In genomic region chr2L:7436492-7437324, dm6 we compare ENCODE assay signal across 4 fruit fly cellular contexts.
A peak's percentile ranks its signal among the peaks of the same experiment; 100 is the strongest.
TF ChIP-seq lines count a peak whose summit lies in the region.

No protein-coding gene starts in this region.

TF ChIP-seq in whole organism, adult, 20 proteins besides CTCF, POLR2A, EP300 and RAD21 (continued from another document):
- TF ChIP-seq toe (GFP tag; optimal IDR thresholded peaks at IDR 0.05; lab: Kevin White, UChicago) (peak; percentile 81), cic (GFP tag; optimal IDR thresholded peaks at IDR 0.05; lab: Kevin White, UChicago) (peak; percentile 93)

TF ChIP-seq in whole organism, embryonic, 481 proteins besides CTCF, POLR2A, EP300 and RAD21 (continued from another document and continues in another):
- TF ChIP-seq cato (GFP tag; optimal IDR thresholded peaks at IDR 0.05; lab: Kevin White, UChicago; ENCODE audit: borderline replicate concordance) (peak; percentile 5), wdn (GFP tag; IDR thresholded peaks at IDR 0.05; lab: Robert Waterston, UW) (peak; percentile 64), CG10543 (GFP tag; optimal IDR thresholded peaks at IDR 0.05; lab: Kevin White, UChicago) (peak; percentile 92), CG4730 (GFP tag; IDR thresholded peaks at IDR 0.05; lab: Robert Waterston, UW) (peak; percentile 61), CG11398 (GFP tag; optimal IDR thresholded peaks at IDR 0.05; lab: Kevin White, UChicago) (peak; percentile 70), Gug (GFP tag; IDR thresholded peaks at IDR 0.05; lab: Robert Waterston, UW) (no peak), Xbp1 (GFP tag; optimal IDR thresholded peaks at IDR 0.05; lab: Kevin White, UChicago) (peak; percentile 14), CG9609 (GFP tag; optimal IDR thresholded peaks at IDR 0.05; lab: Kevin White, UChicago) (peak; percentile 49), org-1 (GFP tag; optimal IDR thresholded peaks at IDR 0.05; lab: Kevin White, UChicago) (peak; percentile 46), Sin3A (optimal IDR thresholded peaks at IDR 0.05; lab: Kevin White, UChicago) (no peak), CG30403 (GFP tag; optimal IDR thresholded peaks at IDR 0.05; lab: Kevin White, UChicago) (peak; percentile 38), Ssrp (tag; optimal IDR thresholded peaks at IDR 0.05; lab: Kevin White, UChicago) (no peak), phol (tag; optimal IDR thresholded peaks at IDR 0.05; lab: Kevin White, UChicago) (no peak), wek (GFP tag; optimal IDR thresholded peaks at IDR 0.05; lab: Kevin White, UChicago) (peak; percentile 85), CG14860 (GFP tag; IDR thresholded peaks at IDR 0.05; lab: Robert Waterston, UW; ENCODE audit: partially characterized antibody) (no peak), onecut (GFP tag; IDR thresholded peaks at IDR 0.05; lab: Robert Waterston, UW) (peak; percentile 55), vnd (GFP tag; IDR thresholded peaks at IDR 0.05; lab: Robert Waterston, UW; ENCODE audit: partially characterized antibody) (no peak), CG12391 (tag; optimal IDR thresholded peaks at IDR 0.05; lab: Kevin White, UChicago) (peak; percentile 41), Ets65A (GFP tag; lab: Kevin White, UChicago) (peak; percentile 84), dysf (GFP tag; IDR thresholded peaks at IDR 0.05; lab: Robert Waterston, UW) (peak; percentile 52; the same call in 2 of the 3 replicates), CG12299 (tag; optimal IDR thresholded peaks at IDR 0.05; lab: Kevin White, UChicago) (no peak), CG6791 (GFP tag; IDR thresholded peaks at IDR 0.05; lab: Robert Waterston, UW; ENCODE audit: partially characterized antibody) (no peak), chinmo (GFP tag; IDR thresholded peaks at IDR 0.05; lab: Robert Waterston, UW; ENCODE audit: partially characterized antibody) (no peak), CG7556 (GFP tag; optimal IDR thresholded peaks at IDR 0.05; lab: Kevin White, UChicago) (peak; percentile 56), Dfd (GFP tag; optimal IDR thresholded peaks at IDR 0.05; lab: Kevin White, UChicago) (no peak), Atf3 (GFP tag; optimal IDR thresholded peaks at IDR 0.05; lab: Kevin White, UChicago) (peak; percentile 27), CG15514 (GFP tag; optimal IDR thresholded peaks at IDR 0.05; lab: Kevin White, UChicago) (peak; percentile 91), CG34376 (GFP tag; optimal IDR thresholded peaks at IDR 0.05; lab: Kevin White, UChicago) (peak; percentile 93), zfh2 (GFP tag; optimal IDR thresholded peaks at IDR 0.05; lab: Kevin White, UChicago) (peak; percentile 70), zen (tag; optimal IDR thresholded peaks at IDR 0.05; lab: Kevin White, UChicago) (no peak), pros (GFP tag; optimal IDR thresholded peaks at IDR 0.05; lab: Kevin White, UChicago) (no peak), nom (GFP tag; optimal IDR thresholded peaks at IDR 0.05; lab: Kevin White, UChicago) (no peak), CG17385 (GFP tag; optimal IDR thresholded peaks at IDR 0.05; lab: Kevin White, UChicago) (peak; percentile 58), zf30C (GFP tag; optimal IDR thresholded peaks at IDR 0.05; lab: Kevin White, UChicago) (no peak), CG17328 (GFP tag; IDR thresholded peaks at IDR 0.05; lab: Robert Waterston, UW) (peak; percentile 58), ab (GFP tag; optimal IDR thresholded peaks at IDR 0.05; lab: Kevin White, UChicago) (no peak), CG12769 (tag; optimal IDR thresholded peaks at IDR 0.05; lab: Kevin White, UChicago) (peak; percentile 85), CG16863 (GFP tag; optimal IDR thresholded peaks at IDR 0.05; lab: Kevin White, UChicago) (peak; percentile 66), emc (GFP tag; optimal IDR thresholded peaks at IDR 0.05; lab: Kevin White, UChicago) (peak; percentile 19), gce (GFP tag; IDR thresholded peaks at IDR 0.05; lab: Robert Waterston, UW) (peak; percentile 71; the same call in 2 of the 3 replicates), CG10979 (tag; optimal IDR thresholded peaks at IDR 0.05; lab: Kevin White, UChicago) (no peak), CG2129 (GFP tag; IDR thresholded peaks at IDR 0.05; lab: Robert Waterston, UW; ENCODE audit: partially characterized antibody) (no peak), CG15601 (tag; optimal IDR thresholded peaks at IDR 0.05; lab: Kevin White, UChicago) (peak; percentile 73)

TF ChIP-seq in whole organism, prepupa, 60 proteins besides CTCF, POLR2A, EP300 and RAD21 (continued from another document):
- TF ChIP-seq cyc (GFP tag; optimal IDR thresholded peaks at IDR 0.05; lab: Kevin White, UChicago) (no peak), CG8319 (GFP tag; optimal IDR thresholded peaks at IDR 0.05; lab: Kevin White, UChicago) (no peak), CG34406 (GFP tag; optimal IDR thresholded peaks at IDR 0.05; lab: Kevin White, UChicago) (no peak), CG3919 (GFP tag; optimal IDR thresholded peaks at IDR 0.05; lab: Kevin White, UChicago) (peak; percentile 1), Blimp-1 (GFP tag; optimal IDR thresholded peaks at IDR 0.05; lab: Kevin White, UChicago) (no peak), CG11902 (GFP tag; optimal IDR thresholded peaks at IDR 0.05; lab: Kevin White, UChicago) (no peak), eg (GFP tag; IDR thresholded peaks at IDR 0.05; lab: Robert Waterston, UW) (no peak), CG10631 (GFP tag; optimal IDR thresholded peaks at IDR 0.05; lab: Kevin White, UChicago) (peak; percentile 60), fd59A (GFP tag; optimal IDR thresholded peaks at IDR 0.05; lab: Kevin White, UChicago) (no peak), achi (GFP tag; optimal IDR thresholded peaks at IDR 0.05; lab: Kevin White, UChicago) (peak; percentile 2), CG11762 (GFP tag; optimal IDR thresholded peaks at IDR 0.05; lab: Kevin White, UChicago; ENCODE audit: insufficient read depth) (no peak), CG31627 (GFP tag; optimal IDR thresholded peaks at IDR 0.05; lab: Kevin White, UChicago) (no peak), OdsH (GFP tag; optimal IDR thresholded peaks at IDR 0.05; lab: Kevin White, UChicago) (peak; percentile 19), CG8119 (GFP tag; IDR thresholded peaks at IDR 0.05; lab: Robert Waterston, UW) (no peak), dac (GFP tag; optimal IDR thresholded peaks at IDR 0.05; lab: Kevin White, UChicago) (no peak), Sox15 (GFP tag; optimal IDR thresholded peaks at IDR 0.05; lab: Kevin White, UChicago) (no peak), Eip93F (GFP tag; optimal IDR thresholded peaks at IDR 0.05; lab: Kevin White, UChicago) (no peak), pdm3 (GFP tag; optimal IDR thresholded peaks at IDR 0.05; lab: Kevin White, UChicago) (no peak), fkh (GFP tag; optimal IDR thresholded peaks at IDR 0.05; lab: Kevin White, UChicago) (peak; percentile 98), Smox (GFP tag; optimal IDR thresholded peaks at IDR 0.05; lab: Kevin White, UChicago) (no peak), CG15336 (GFP tag; IDR thresholded peaks at IDR 0.05; lab: Robert Waterston, UW) (no peak), CG8632 (GFP tag; optimal IDR thresholded peaks at IDR 0.05; lab: Kevin White, UChicago) (peak; percentile 7), CG10669 (GFP tag; optimal IDR thresholded peaks at IDR 0.05; lab: Kevin White, UChicago) (peak; percentile 35), Ets21C (GFP tag; optimal IDR thresholded peaks at IDR 0.05; lab: Kevin White, UChicago) (no peak), Lpt (GFP tag; optimal IDR thresholded peaks at IDR 0.05; lab: Kevin White, UChicago) (no peak), Hr38 (GFP tag; optimal IDR thresholded peaks at IDR 0.05; lab: Kevin White, UChicago) (peak; percentile 64), CG16779 (tag; optimal IDR thresholded peaks at IDR 0.05; lab: Kevin White, UChicago) (no peak), CG6163 (GFP tag; IDR thresholded peaks at IDR 0.05; lab: Robert Waterston, UW) (peak; percentile 42; the same call in 2 of the 3 replicates), CG9139 (GFP tag; optimal IDR thresholded peaks at IDR 0.05; lab: Kevin White, UChicago) (no peak), Gug (GFP tag; IDR thresholded peaks at IDR 0.05; lab: Robert Waterston, UW) (no peak), CG32006 (GFP tag; optimal IDR thresholded peaks at IDR 0.05; lab: Kevin White, UChicago) (no peak), Eip75B (GFP tag; optimal IDR thresholded peaks at IDR 0.05; lab: Kevin White, UChicago) (no peak), fd85E (GFP tag; optimal IDR thresholded peaks at IDR 0.05; lab: Kevin White, UChicago) (no peak), Sox102F (GFP tag; optimal IDR thresholded peaks at IDR 0.05; lab: Kevin White, UChicago) (no peak), CG6276 (GFP tag; optimal IDR thresholded peaks at IDR 0.05; lab: Kevin White, UChicago) (no peak), ss (GFP tag; optimal IDR thresholded peaks at IDR 0.05; lab: Kevin White, UChicago) (peak in 1 of 2 experiments; percentile 3), Ets96B (tag; optimal IDR thresholded peaks at IDR 0.05; lab: Kevin White, UChicago) (no peak), salr (GFP tag; optimal IDR thresholded peaks at IDR 0.05; lab: Kevin White, UChicago) (no peak), Sox14 (GFP tag; optimal IDR thresholded peaks at IDR 0.05; lab: Kevin White, UChicago) (no peak)

TF ChIP-seq in whole organism, wandering third instar larva, 38 proteins besides CTCF, POLR2A, EP300 and RAD21 (continued from another document):
- no peak for TF ChIP-seq Mio (GFP tag; optimal IDR thresholded peaks at IDR 0.05; lab: Kevin White, UChicago)
- TF ChIP-seq Myc (optimal IDR thresholded peaks at IDR 0.05; lab: Kevin White, UChicago): no peak
- TF ChIP-seq h (GFP tag; optimal IDR thresholded peaks at IDR 0.05; lab: Kevin White, UChicago): peak; percentile 49
- no peak for TF ChIP-seq GATAd (GFP tag; optimal IDR thresholded peaks at IDR 0.05; lab: Kevin White, UChicago)
- TF ChIP-seq brk (GFP tag; optimal IDR thresholded peaks at IDR 0.05; lab: Kevin White, UChicago): peak; percentile 51
